Fruit fly (Drosophila melanogaster) whole organism, embryonic: Measurements from ENCODE around the gene RpS28b.

Source experiments
- ATbp ChIP-seq: fragments of 200-800 bp; sonication (Bioruptor generic); optimal IDR thresholded peaks from 2 replicates; lab custom pipeline; 2017; ENCODE audit warnings: missing biosample characterization, mild to moderate bottlenecking, missing genetic modification characterization, missing genetic modification reagents
- Ada2b ChIP-seq: fragments of 200-800 bp; sonication (Bioruptor generic); IDR thresholded peaks from 2 replicates; pipeline ENCODE4 v1.3.6; 2022; ENCODE audit warnings: missing biosample characterization, missing genetic modification characterization
- Blimp-1 ChIP-seq: fragments of 200-800 bp; sonication (Bioruptor generic); optimal IDR thresholded peaks from 3 replicates; lab custom pipeline; 2018; ENCODE audit warnings: missing biosample characterization, missing genetic modification characterization, mild to moderate bottlenecking, moderate library complexity, missing genetic modification reagents
- CG10979 ChIP-seq: fragments of 200-800 bp; sonication (Bioruptor generic); optimal IDR thresholded peaks from 2 replicates; lab custom pipeline; 2018; ENCODE audit warnings: missing biosample characterization, mild to moderate bottlenecking, missing genetic modification characterization, moderate library complexity
- CG11085 ChIP-seq: fragments of 200-800 bp; sonication (Bioruptor generic); IDR thresholded peaks from 2 replicates; pipeline ENCODE4 v1.3.6; 2022; ENCODE audit warnings: missing biosample characterization, missing genetic modification characterization
- CG12942 ChIP-seq: fragments of 200-800 bp; sonication (Bioruptor generic); optimal IDR thresholded peaks from 3 replicates; lab custom pipeline; 2016; ENCODE audit warnings: missing biosample characterization, missing genetic modification characterization
- CG13775 ChIP-seq: fragments of 200-800 bp; sonication (Bioruptor generic); optimal IDR thresholded peaks from 3 replicates; lab custom pipeline; 2017; ENCODE audit warnings: missing biosample characterization, mild to moderate bottlenecking, missing genetic modification characterization
- CG14860 ChIP-seq: fragments of 200-800 bp; sonication (Bioruptor generic); IDR thresholded peaks from 3 replicates; pipeline ENCODE4 v1.3.6; 2022; ENCODE audit warnings: missing biosample characterization, missing genetic modification characterization; ENCODE audit not compliant: partially characterized antibody
- CG1529 ChIP-seq: fragments of 200-800 bp; sonication (Bioruptor generic); optimal IDR thresholded peaks from 3 replicates; lab custom pipeline; 2018; ENCODE audit warnings: missing biosample characterization, missing genetic modification characterization
- CG17361 ChIP-seq: fragments of 200-800 bp; sonication (Bioruptor generic); IDR thresholded peaks from 3 replicates; pipeline ENCODE4 v1.3.6; 2022; ENCODE audit warnings: missing biosample characterization, missing genetic modification characterization
- CG43689 ChIP-seq: fragments of 200-800 bp; sonication (Bioruptor generic); IDR thresholded peaks from 2 replicates; pipeline ENCODE4 v1.3.6; 2022; ENCODE audit warnings: missing biosample characterization, missing genetic modification characterization
- CG4404 ChIP-seq: fragments of 200-800 bp; sonication (Bioruptor generic); IDR thresholded peaks from 2 replicates; pipeline ENCODE4 v1.3.6; 2022; ENCODE audit warnings: missing biosample characterization, missing genetic modification characterization
- CG6813 ChIP-seq: fragments of 200-800 bp; sonication (Bioruptor generic); optimal IDR thresholded peaks from 2 replicates; lab custom pipeline; 2017; ENCODE audit warnings: missing biosample characterization, missing genetic modification characterization, mild to moderate bottlenecking, moderate library complexity, missing genetic modification reagents
- CG7357 ChIP-seq: fragments of 200-800 bp; sonication (Bioruptor generic); IDR thresholded peaks from 3 replicates; pipeline ENCODE4 v1.3.6; 2022; ENCODE audit warnings: missing biosample characterization, missing genetic modification characterization
- CG7963 ChIP-seq: fragments of 200-800 bp; sonication (Bioruptor generic); IDR thresholded peaks from 3 replicates; pipeline ENCODE4 v1.3.6; 2022; ENCODE audit warnings: missing biosample characterization, missing genetic modification characterization; ENCODE audit not compliant: partially characterized antibody
- CG8478 ChIP-seq: fragments of >200 bp; optimal IDR thresholded peaks from 2 replicates; lab custom pipeline; 2018
- D ChIP-seq, 2 experiments: fragments of 200-800 bp in 1 of 2; fragments of >200 bp in 1 of 2; sonication (Bioruptor generic) in 1 of 2; optimal IDR thresholded peaks; 2 replicates in 1 of 2; 3 replicates in 1 of 2; lab custom pipeline; 2017; ENCODE audit warnings: mild to moderate bottlenecking in 1 of 2, missing biosample characterization in 1 of 2, missing genetic modification characterization in 1 of 2, missing genetic modification reagents in 1 of 2
- Ets65A ChIP-seq: fragments of 200-800 bp; sonication (Bioruptor generic); peaks from one replicate; lab custom pipeline; 2016; ENCODE audit warnings: missing biosample characterization, missing genetic modification characterization
- HmgZ ChIP-seq: fragments of 200-800 bp; sonication (Bioruptor generic); optimal IDR thresholded peaks from 2 replicates; lab custom pipeline; 2018; ENCODE audit warnings: missing biosample characterization, mild to moderate bottlenecking, missing genetic modification characterization
- MESR4 ChIP-seq: fragments of 200-800 bp; sonication (Bioruptor generic); optimal IDR thresholded peaks from 2 replicates; lab custom pipeline; 2018; ENCODE audit warnings: missing biosample characterization, mild to moderate bottlenecking, missing genetic modification characterization, moderate library complexity
- Xbp1 ChIP-seq: fragments of 200-800 bp; sonication (Bioruptor generic); optimal IDR thresholded peaks from 3 replicates; lab custom pipeline; 2016; ENCODE audit warnings: missing biosample characterization, mild to moderate bottlenecking, missing genetic modification characterization
- al ChIP-seq: fragments of 200-800 bp; sonication (Bioruptor generic); IDR thresholded peaks from 2 replicates; pipeline ENCODE4 v1.3.6; 2022; ENCODE audit warnings: missing biosample characterization, missing genetic modification characterization
- az2 ChIP-seq: fragments of 200-800 bp; sonication (Bioruptor generic); optimal IDR thresholded peaks from 3 replicates; lab custom pipeline; 2016; ENCODE audit warnings: missing biosample characterization, missing genetic modification characterization
- cad ChIP-seq: fragments of >200 bp; optimal IDR thresholded peaks from 2 replicates; lab custom pipeline; 2017; ENCODE audit warnings: missing biosample characterization, missing genetic modification characterization
- cas ChIP-seq: fragments of 200-800 bp; sonication (Bioruptor generic); IDR thresholded peaks from 2 replicates; pipeline ENCODE4 v1.3.6; 2022; ENCODE audit warnings: missing biosample characterization, missing genetic modification characterization
- chm ChIP-seq: fragments of 200-800 bp; sonication (Bioruptor generic); IDR thresholded peaks from 2 replicates; pipeline ENCODE4 v1.3.6; 2022; ENCODE audit warnings: missing biosample characterization, missing genetic modification characterization
- ci ChIP-seq: fragments of 200-800 bp; sonication (Bioruptor generic); IDR thresholded peaks from 3 replicates; pipeline ENCODE4 v1.3.6; 2022; ENCODE audit warnings: missing biosample characterization, missing genetic modification characterization
- crp ChIP-seq, 2 experiments: fragments of 200-800 bp; sonication (Bioruptor generic); optimal IDR thresholded peaks; 2 replicates in 1 of 2; 3 replicates in 1 of 2; lab custom pipeline; 2017; ENCODE audit warnings: missing biosample characterization in 2 of 2, missing genetic modification characterization in 2 of 2, mild to moderate bottlenecking in 1 of 2, moderate library complexity in 1 of 2
- dpn ChIP-seq, 2 experiments: fragments of 200-800 bp; sonication (Bioruptor generic); optimal IDR thresholded peaks; 3 replicates each; lab custom pipeline; 2016; ENCODE audit warnings: missing biosample characterization in 2 of 2, missing genetic modification characterization in 2 of 2
- exex ChIP-seq: fragments of 200-800 bp; sonication (Bioruptor generic); optimal IDR thresholded peaks from 4 replicates; lab custom pipeline; 2018; ENCODE audit warnings: missing biosample characterization, mild to moderate bottlenecking, missing genetic modification characterization, moderate library complexity
- gem ChIP-seq: fragments of 200-800 bp; sonication (Bioruptor generic); optimal IDR thresholded peaks from 2 replicates; lab custom pipeline; 2019; ENCODE audit warnings: missing biosample characterization, mild to moderate bottlenecking, missing genetic modification characterization, moderate library complexity
- grn ChIP-seq: fragments of 200-800 bp; sonication (Bioruptor generic); optimal IDR thresholded peaks from 3 replicates; lab custom pipeline; 2017; ENCODE audit warnings: missing biosample characterization, missing genetic modification characterization
- gt ChIP-seq: fragments of 200-800 bp; sonication (Bioruptor generic); IDR thresholded peaks from 2 replicates; pipeline ENCODE4 v1.3.6; 2022; ENCODE audit warnings: missing biosample characterization, missing genetic modification characterization
- ham ChIP-seq: fragments of 200-800 bp; sonication (Bioruptor generic); IDR thresholded peaks from 2 replicates; pipeline ENCODE4 v1.3.6; 2022; ENCODE audit warnings: missing biosample characterization, missing genetic modification characterization
- hb ChIP-seq: fragments of 200-800 bp; sonication (Bioruptor generic); IDR thresholded peaks from 3 replicates; pipeline ENCODE4 v1.3.6; 2022; ENCODE audit warnings: missing biosample characterization, missing genetic modification characterization; ENCODE audit not compliant: partially characterized antibody
- her ChIP-seq: fragments of 200-800 bp; sonication (Bioruptor generic); optimal IDR thresholded peaks from 2 replicates; lab custom pipeline; 2016; ENCODE audit warnings: missing biosample characterization, missing genetic modification characterization
- lilli ChIP-seq: fragments of 200-800 bp; sonication (Bioruptor generic); optimal IDR thresholded peaks from 3 replicates; lab custom pipeline; 2016; ENCODE audit warnings: missing biosample characterization, missing genetic modification characterization
- mld ChIP-seq: fragments of 200-800 bp; sonication (Bioruptor generic); IDR thresholded peaks from 3 replicates; pipeline ENCODE4 v1.3.6; 2022; ENCODE audit warnings: missing biosample characterization, missing genetic modification characterization; ENCODE audit not compliant: partially characterized antibody
- nerfin-1 ChIP-seq: fragments of 200-800 bp; sonication (Bioruptor generic); optimal IDR thresholded peaks from 3 replicates; lab custom pipeline; 2019; ENCODE audit warnings: missing biosample characterization, mild to moderate bottlenecking, missing genetic modification characterization, moderate library complexity
- nmo ChIP-seq: fragments of 200-800 bp; sonication (Bioruptor generic); optimal IDR thresholded peaks from 2 replicates; lab custom pipeline; 2018; ENCODE audit warnings: missing biosample characterization, mild to moderate bottlenecking, missing genetic modification characterization, moderate library complexity
- onecut ChIP-seq: fragments of 200-800 bp; sonication (Bioruptor generic); IDR thresholded peaks from 2 replicates; pipeline ENCODE4 v1.3.6; 2022; ENCODE audit warnings: missing biosample characterization, missing genetic modification characterization
- org-1 ChIP-seq: fragments of 200-800 bp; sonication (Bioruptor generic); optimal IDR thresholded peaks from 2 replicates; lab custom pipeline; 2017; ENCODE audit warnings: missing biosample characterization, missing genetic modification characterization
- pho ChIP-seq: fragments of 200-800 bp; sonication (Bioruptor generic); optimal IDR thresholded peaks from 2 replicates; lab custom pipeline; 2016; ENCODE audit warnings: missing biosample characterization, missing genetic modification characterization
- psq ChIP-seq: fragments of 200-800 bp; sonication (Bioruptor generic); optimal IDR thresholded peaks from 2 replicates; lab custom pipeline; 2017; ENCODE audit warnings: missing biosample characterization, missing genetic modification characterization
- pum ChIP-seq: fragments of 200-800 bp; sonication (Bioruptor generic); optimal IDR thresholded peaks from 2 replicates; lab custom pipeline; 2016; ENCODE audit warnings: missing biosample characterization, missing genetic modification characterization
- sug ChIP-seq: fragments of 200-800 bp; optimal IDR thresholded peaks from 2 replicates; lab custom pipeline; 2019; ENCODE audit warnings: missing biosample characterization, mild to moderate bottlenecking, missing genetic modification characterization, moderate library complexity
- vnd ChIP-seq: fragments of 200-800 bp; sonication (Bioruptor generic); IDR thresholded peaks from 3 replicates; pipeline ENCODE4 v1.3.6; 2022; ENCODE audit warnings: missing biosample characterization, missing genetic modification characterization; ENCODE audit not compliant: partially characterized antibody
- zf30C ChIP-seq: fragments of 200-800 bp; sonication (Bioruptor generic); optimal IDR thresholded peaks from 3 replicates; lab custom pipeline; 2018; ENCODE audit warnings: missing biosample characterization, mild to moderate bottlenecking, missing genetic modification characterization

The RpS28b gene

dm6 chrX:9553545-9554320 lies 690 bp upstream of the RpS28b start (continued):
- peak; percentile 65 for TF ChIP-seq her (GFP tag; lab: Kevin White, UChicago)
- peak; percentile 71 for TF ChIP-seq pho (GFP tag; lab: Kevin White, UChicago)
- TF ChIP-seq CG13775 (GFP tag; lab: Kevin White, UChicago): peak; percentile 85
- peak; percentile 90 for TF ChIP-seq lilli (GFP tag; lab: Kevin White, UChicago)
- no peak for TF ChIP-seq CG7963 (GFP tag; lab: Robert Waterston, UW)
- TF ChIP-seq HmgZ: peak; percentile 88
- TF ChIP-seq hb: no peak
- peak; percentile 40 for TF ChIP-seq gt (GFP tag; lab: Robert Waterston, UW)
- no peak for TF ChIP-seq CG8478 (lab: Kevin White, UChicago)
- TF ChIP-seq CG4404 (GFP tag; lab: Robert Waterston, UW): peak; percentile 83
- peak; percentile 86 for TF ChIP-seq CG10979
- TF ChIP-seq CG7357: peak; percentile 73
- no peak for TF ChIP-seq D (optimal IDR thresholded peaks at IDR 0.05; lab: Kevin White, UChicago)
- peak; percentile 81 for TF ChIP-seq D (GFP tag; optimal IDR thresholded peaks at IDR 0.05; lab: Kevin White, UChicago)
- TF ChIP-seq grn (GFP tag; lab: Kevin White, UChicago): peak; percentile 28
- no peak for TF ChIP-seq cas (GFP tag; lab: Robert Waterston, UW)
- TF ChIP-seq pum: peak; percentile 80
- peak; percentile 85 for TF ChIP-seq org-1
- TF ChIP-seq nerfin-1: peak; percentile 81
- peak; percentile 72 for TF ChIP-seq CG12942 (GFP tag; lab: Kevin White, UChicago)
- TF ChIP-seq ATbp: peak; percentile 87
- TF ChIP-seq Blimp-1: peak; percentile 90
- peak; percentile 47 for TF ChIP-seq exex (tag; lab: Kevin White, UChicago)
- TF ChIP-seq Ada2b (GFP tag; lab: Robert Waterston, UW): peak; percentile 81
- peak; percentile 93 for TF ChIP-seq MESR4 (GFP tag; lab: Kevin White, UChicago)
- peak; percentile 63; the same call in 1 of the 2 replicates for TF ChIP-seq CG43689 (GFP tag; lab: Robert Waterston, UW)
- TF ChIP-seq CG6813 (GFP tag; lab: Kevin White, UChicago): peak; percentile 90
- peak; percentile 81 for TF ChIP-seq onecut (GFP tag; lab: Robert Waterston, UW)
- peak; percentile 55; the same call in 1 of the 2 replicates for TF ChIP-seq CG11085 (GFP tag; lab: Robert Waterston, UW)
- peak; percentile 87 for TF ChIP-seq nmo (GFP tag; lab: Kevin White, UChicago)
- TF ChIP-seq vnd (GFP tag; lab: Robert Waterston, UW): 0 out of 3 replicates have a peak, but pooled peaks have one; percentile 46
- peak; percentile 77 for TF ChIP-seq al (GFP tag; lab: Robert Waterston, UW)
- TF ChIP-seq cad (GFP tag; lab: Kevin White, UChicago): no peak
- peak; percentile 82 to 88 for TF ChIP-seq dpn (GFP tag; optimal IDR thresholded peaks at IDR 0.05; lab: Kevin White, UChicago)
- peak; percentile 77; the same call in 2 of the 3 replicates for TF ChIP-seq CG17361 (GFP tag; lab: Robert Waterston, UW)
- TF ChIP-seq chm (GFP tag; lab: Robert Waterston, UW): peak; percentile 76
- peak; percentile 92 for TF ChIP-seq ci (GFP tag; lab: Robert Waterston, UW)
- TF ChIP-seq Ets65A (GFP tag; lab: Kevin White, UChicago): peak; percentile 62
- TF ChIP-seq sug (tag; lab: Kevin White, UChicago): peak; percentile 89
- peak; percentile 94 for TF ChIP-seq Xbp1 (GFP tag; lab: Kevin White, UChicago)
- TF ChIP-seq CG1529 (GFP tag; lab: Kevin White, UChicago): peak; percentile 76
- 0 out of 2 replicates have a peak, but pooled peaks have one; percentile 53 for TF ChIP-seq ham (GFP tag; lab: Robert Waterston, UW)
- TF ChIP-seq psq (GFP tag; lab: Kevin White, UChicago): peak; percentile 59
- peak; percentile 94 for TF ChIP-seq gem
- no peak for TF ChIP-seq mld (GFP tag; lab: Robert Waterston, UW)
- no peak for TF ChIP-seq CG14860 (GFP tag; lab: Robert Waterston, UW)
- peak in 1 of 2 experiments; percentile 28 for TF ChIP-seq crp (GFP tag; optimal IDR thresholded peaks at IDR 0.05; lab: Kevin White, UChicago)
- peak; percentile 89 for TF ChIP-seq az2 (GFP tag; lab: Kevin White, UChicago)
- TF ChIP-seq zf30C (GFP tag; lab: Kevin White, UChicago): peak; percentile 9
